Worm (Caenorhabditis elegans) whole organism, L2 larva: ENCODE results near the gene dph-3.

ENCODE experiments used
- blmp-1 ChIP-seq: sonication (generic microtip); optimal IDR thresholded peaks from 2 replicates; lab custom pipeline; 2017; ENCODE audit warnings: missing genetic modification characterization, mild to moderate bottlenecking, missing compliant biosample characterization, antibody characterized with exemption, moderate library complexity; ENCODE audit not compliant: insufficient read depth
- fos-1 ChIP-seq: fragments of 150-350 bp; optimal IDR thresholded peaks from 2 replicates; lab custom pipeline; 2014; ENCODE audit warnings: missing biosample characterization, missing genetic modification characterization
- lin-39 ChIP-seq: fragments of 150-350 bp; optimal IDR thresholded peaks from 2 replicates; lab custom pipeline; 2014; ENCODE audit warnings: missing biosample characterization, missing genetic modification reagents, missing genetic modification characterization
- nhr-12 ChIP-seq: fragments of 150-350 bp; optimal IDR thresholded peaks from 2 replicates; lab custom pipeline; 2014; ENCODE audit warnings: missing biosample characterization, missing genetic modification characterization
- nhr-25 ChIP-seq: fragments of 150-350 bp; sonication (generic microtip); optimal IDR thresholded peaks from 3 replicates; lab custom pipeline; 2014; ENCODE audit warnings: missing biosample characterization, missing genetic modification characterization

DNA sequence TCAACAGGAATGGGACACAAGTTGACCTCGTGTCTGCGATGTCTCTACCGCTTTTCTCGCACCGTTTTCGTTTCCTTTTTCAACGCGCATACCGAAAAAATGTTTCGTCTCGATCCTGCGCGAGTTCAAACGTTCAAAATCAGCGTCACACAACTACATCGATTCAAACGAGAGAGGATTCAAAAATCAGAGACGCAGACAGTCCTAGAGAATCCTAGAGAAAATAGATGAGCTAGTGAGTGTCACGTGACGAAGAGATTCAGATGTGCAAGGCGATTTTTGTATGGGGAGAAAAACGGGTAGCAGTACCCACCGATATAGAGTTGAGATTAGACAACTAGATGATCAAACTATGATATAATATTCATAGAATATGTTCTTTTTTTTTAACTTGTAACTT, 37.0 kb upstream of the dph-3 start:
- no peak for TF ChIP-seq nhr-12 (tag; lab: Kevin White, UChicago)
- TF ChIP-seq fos-1 (tag; lab: Kevin White, UChicago) = peak; percentile 37
- peak; percentile 61 for TF ChIP-seq blmp-1 (tag; lab: Kevin White, UChicago)
- peak; percentile 68 for TF ChIP-seq nhr-25 (tag; lab: Kevin White, UChicago)
- TF ChIP-seq lin-39 (tag; lab: Kevin White, UChicago) = no peak
